Worm (Caenorhabditis elegans) whole organism, dauer: ENCODE results near the gene F38B7.3.

Experiments used
- unc-62 ChIP-seq: sonication (generic microtip); optimal IDR thresholded peaks from 2 replicates; lab custom pipeline; 2017; ENCODE audit warnings: missing biosample characterization, missing genetic modification reagents, missing genetic modification characterization

Gene F38B7.3

ce11 chrV:11545227-11545626, 3.7 kb upstream of the F38B7.3 start, which contains the start of gene F38B7.10:
F38B7.10 (plus strand) TSS chrV:11545527.
- no peak for TF ChIP-seq unc-62

- no peak for TF ChIP-seq unc-62
These were observed 2.1 kb upstream of the F38B7.3 start, which contains the start of gene F38B7.11 for ce11 chrV:11546795-11547194. F38B7.11 (plus strand) TSS chrV:11547095.

- TF ChIP-seq unc-62, result no peak
These were observed 3.5 kb downstream of the F38B7.3 start, which contains the start of gene srx-85 for ce11 chrV:11552379-11552778. srx-85 (plus strand) TSS chrV:11552679.

- TF ChIP-seq unc-62, result no peak
These were observed 5.4 kb downstream of the F38B7.3 start, which contains the start of gene duo-1 for ce11 chrV:11554260-11554659. duo-1 (plus strand) TSS chrV:11554630.

ce11 chrV:11562643-11563042, 13.7 kb downstream of the F38B7.3 start, which contains the start of gene srx-86:
srx-86 (plus strand) TSS chrV:11562943.
- TF ChIP-seq unc-62, result no peak

- TF ChIP-seq unc-62, result no peak
These were observed 15.7 kb downstream of the F38B7.3 start, which contains the start of gene srx-87 for ce11 chrV:11564573-11564972. srx-87 (plus strand) TSS chrV:11564873.

- TF ChIP-seq unc-62, result no peak
These were observed 21.3 kb downstream of the F38B7.3 start, which contains the start of the genes nhr-101 and pms-2 for ce11 chrV:11570169-11570651. nhr-101 (plus strand) TSS chrV:11570476. pms-2 (minus strand) TSS chrV:11570601.

- no peak for TF ChIP-seq unc-62
These were observed 24.0 kb downstream of the F38B7.3 start, which contains the start of the genes H12C20.7 and nhr-68 for ce11 chrV:11572803-11573490. H12C20.7 (minus strand) TSS chrV:11572990. nhr-68 (plus strand) TSS chrV:11573440.

- no peak for TF ChIP-seq unc-62
These were observed 25.7 kb downstream of the F38B7.3 start for ce11 chrV:11574563-11574962.

ce11 chrV:11580826-11581225, 31.9 kb downstream of the F38B7.3 start, which contains the start of gene srx-90:
srx-90 (plus strand) TSS chrV:11581126.
- TF ChIP-seq unc-62, result no peak

- TF ChIP-seq unc-62, result no peak
These were observed 34.3 kb downstream of the F38B7.3 start, which contains the start of gene srx-88 for ce11 chrV:11583212-11583611. srx-88 (plus strand) TSS chrV:11583512.

ce11 chrV:11585122-11585521, 36.2 kb downstream of the F38B7.3 start:
- no peak for TF ChIP-seq unc-62

- TF ChIP-seq unc-62, result no peak
These were observed 40.5 kb downstream of the F38B7.3 start, which contains the start of gene srx-82 for ce11 chrV:11589433-11589832. srx-82 (plus strand) TSS chrV:11589733.

ce11 chrV:11593427-11593826, 44.5 kb downstream of the F38B7.3 start, which contains the start of gene srx-80:
srx-80 (plus strand) TSS chrV:11593727.
- TF ChIP-seq unc-62, result no peak

- no peak for TF ChIP-seq unc-62
These were observed 45.0 kb downstream of the F38B7.3 start for ce11 chrV:11593888-11594287.

- no peak for TF ChIP-seq unc-62
These were observed 49.9 kb downstream of the F38B7.3 start, which contains the start of gene srx-84 for ce11 chrV:11598807-11599206. srx-84 (plus strand) TSS chrV:11599107.

- TF ChIP-seq unc-62, result no peak
These were observed 51.9 kb downstream of the F38B7.3 start, which contains the start of gene F35B12.9 for ce11 chrV:11600800-11601199. F35B12.9 (plus strand) TSS chrV:11601171.
